Worm (Caenorhabditis elegans) whole organism, young adult: ENCODE results near the gene zip-8.

Experiments
- ama-1 ChIP-seq, 3 experiments: fragments of 150-350 bp in 1 of 3; sonication (generic microtip) in 2 of 3; optimal IDR thresholded peaks; 2 replicates each; lab custom pipeline; 2014 to 2018; ENCODE audit warnings: missing biosample characterization in 2 of 3, missing genetic modification characterization in 2 of 3, missing genetic modification reagents in 2 of 3
- ccch-3 ChIP-seq: fragments of 200-800 bp; sonication (Bioruptor generic); optimal IDR thresholded peaks from 2 replicates; lab custom pipeline; 2018; ENCODE audit warnings: mild to moderate bottlenecking, missing genetic modification characterization, missing compliant biosample characterization
- dpl-1 ChIP-seq: fragments of 150-350 bp; optimal IDR thresholded peaks from 2 replicates; lab custom pipeline; 2014; ENCODE audit warnings: missing biosample characterization, missing genetic modification reagents, missing genetic modification characterization
- ets-4 ChIP-seq: fragments of 200-800 bp; sonication (Bioruptor generic); optimal IDR thresholded peaks from 2 replicates; lab custom pipeline; 2018; ENCODE audit warnings: mild to moderate bottlenecking, missing genetic modification characterization, missing compliant biosample characterization
- lsl-1 ChIP-seq: fragments of 200-800 bp; sonication (Bioruptor generic); optimal IDR thresholded peaks from 2 replicates; lab custom pipeline; 2018; ENCODE audit warnings: mild to moderate bottlenecking, missing genetic modification characterization, moderate library complexity, missing compliant biosample characterization
- pha-4 ChIP-seq: fragments of 150-350 bp; sonication (generic microtip); optimal IDR thresholded peaks from 2 replicates; lab custom pipeline; 2014; ENCODE audit warnings: missing biosample characterization, missing genetic modification reagents, missing genetic modification characterization
- sea-2 ChIP-seq: fragments of 200-800 bp; sonication (Bioruptor generic); IDR thresholded peaks from 2 replicates; pipeline ENCODE4 v1.3.6; 2022; ENCODE audit warnings: missing genetic modification characterization, missing compliant biosample characterization
- snpc-1.3 ChIP-seq: sonication (generic microtip); optimal IDR thresholded peaks from 2 replicates; lab custom pipeline; 2017; ENCODE audit warnings: missing genetic modification characterization, mild to moderate bottlenecking, missing compliant biosample characterization, antibody characterized with exemption, moderate library complexity, missing genotype, missing genetic modification reagents; ENCODE audit not compliant: insufficient read depth
- unc-130 ChIP-seq: sonication (generic microtip); optimal IDR thresholded peaks from 2 replicates; lab custom pipeline; 2016; ENCODE audit warnings: missing genetic modification reagents, missing genetic modification characterization, missing compliant biosample characterization
- zfh-2 ChIP-seq: fragments of 200-800 bp; sonication (Bioruptor generic); conservative IDR thresholded peaks from 2 replicates; pipeline ENCODE4 v1.3.6; 2022; ENCODE audit warnings: missing genetic modification reagents, missing genetic modification characterization, missing compliant biosample characterization

- TF ChIP-seq lsl-1 (GFP tag; lab: Kevin White, UChicago): peak; percentile 24
- TF ChIP-seq snpc-1.3 (tag; lab: Kevin White, UChicago): peak; percentile 41
- no peak for TF ChIP-seq sea-2 (GFP tag; lab: Robert Waterston, UW)
- peak; percentile 22 for TF ChIP-seq unc-130
- no peak for TF ChIP-seq ccch-3
- TF ChIP-seq dpl-1 (GFP tag; lab: Kevin White, UChicago): no peak
- TF ChIP-seq zfh-2 (GFP tag; lab: Robert Waterston, UW): 0 out of 2 replicates have a peak, but pooled peaks have one; percentile 22
- peak; percentile 10 for TF ChIP-seq ama-1 (optimal IDR thresholded peaks at IDR 0.05; lab: Kevin White, UChicago)
- TF ChIP-seq ama-1 (GFP tag; optimal IDR thresholded peaks at IDR 0.05; lab: Kevin White, UChicago): peak in 1 of 2 experiments; percentile 33
- no peak for TF ChIP-seq ets-4
- no peak for TF ChIP-seq pha-4
Observed at ce11 chrIII:6462610-6463009, 16.1 kb upstream of the zip-8 start, which contains the start of gene T26A5.8.
